Worm (Caenorhabditis elegans) whole organism, L1 larva: ENCODE data around the gene Y46E12A.2.

Source experiments
- C04F5.9 ChIP-seq: sonication (generic microtip); optimal IDR thresholded peaks from 2 replicates; lab custom pipeline; 2016; ENCODE audit warnings: missing genetic modification characterization, missing compliant biosample characterization
- C16A3.4 ChIP-seq: fragments of 150-350 bp; optimal IDR thresholded peaks from 2 replicates; lab custom pipeline; 2014; ENCODE audit warnings: missing biosample characterization, missing genetic modification characterization
- blmp-1 ChIP-seq: fragments of 150-350 bp; optimal IDR thresholded peaks from 2 replicates; lab custom pipeline; 2014; ENCODE audit warnings: missing biosample characterization, missing genetic modification characterization
- ceh-8 ChIP-seq: fragments of 200-800 bp; sonication (Bioruptor generic); optimal IDR thresholded peaks from 2 replicates; lab custom pipeline; 2018; ENCODE audit warnings: mild to moderate bottlenecking, missing genetic modification characterization, moderate library complexity, missing compliant biosample characterization
- ces-1 ChIP-seq: fragments of 150-350 bp; optimal IDR thresholded peaks from 2 replicates; lab custom pipeline; 2014; ENCODE audit warnings: missing biosample characterization, missing genetic modification reagents, missing genetic modification characterization
- dpl-1 ChIP-seq, 3 experiments: fragments of 150-350 bp in 2 of 3; sonication (generic microtip) in 1 of 3; optimal IDR thresholded peaks; 2 replicates each; lab custom pipeline; 2014 to 2017; ENCODE audit warnings: missing biosample characterization in 3 of 3, missing genetic modification characterization in 3 of 3, missing genetic modification reagents in 3 of 3
- efl-1 ChIP-seq, 4 experiments: fragments of 150-350 bp; optimal IDR thresholded peaks in 3 of 4; peaks in 1 of 4; 1 replicate in 1 of 4; 2 replicates in 3 of 4; lab custom pipeline; 2014; ENCODE audit warnings: missing biosample characterization in 2 of 4, missing genetic modification characterization in 2 of 4, missing genetic modification reagents in 2 of 4
- efl-3 ChIP-seq: fragments of 200-800 bp; sonication (Bioruptor generic); optimal IDR thresholded peaks from 2 replicates; lab custom pipeline; 2018; ENCODE audit warnings: mild to moderate bottlenecking, missing genetic modification characterization, missing compliant biosample characterization
- egl-13 ChIP-seq: sonication (generic microtip); optimal IDR thresholded peaks from 2 replicates; lab custom pipeline; 2016; ENCODE audit warnings: missing genotype, missing genetic modification reagents, missing genetic modification characterization, missing compliant biosample characterization
- elt-2 ChIP-seq: sonication (generic microtip); optimal IDR thresholded peaks from 2 replicates; lab custom pipeline; 2016; ENCODE audit warnings: missing genetic modification characterization, mild to moderate bottlenecking, inconsistent platforms, missing compliant biosample characterization, missing genetic modification reagents
- fkh-4 ChIP-seq: sonication (generic microtip); optimal IDR thresholded peaks from 2 replicates; lab custom pipeline; 2016; ENCODE audit warnings: missing compliant biosample characterization, missing genetic modification characterization, borderline replicate concordance
- fkh-8 ChIP-seq: sonication (generic microtip); optimal IDR thresholded peaks from 2 replicates; lab custom pipeline; 2016; ENCODE audit warnings: mild to moderate bottlenecking, missing genetic modification characterization, missing compliant biosample characterization
- fos-1 ChIP-seq: fragments of 150-350 bp; optimal IDR thresholded peaks from 2 replicates; lab custom pipeline; 2014; ENCODE audit warnings: missing biosample characterization, missing genetic modification characterization
- hlh-17 ChIP-seq: fragments of 200-800 bp; sonication (Bioruptor generic); optimal IDR thresholded peaks from 2 replicates; lab custom pipeline; 2018; ENCODE audit warnings: missing genetic modification characterization, mild to moderate bottlenecking, missing compliant biosample characterization, moderate library complexity, borderline replicate concordance
- hlh-4 ChIP-seq: sonication (generic microtip); optimal IDR thresholded peaks from 2 replicates; lab custom pipeline; 2016; ENCODE audit warnings: mild to moderate bottlenecking, missing genetic modification characterization, missing compliant biosample characterization
- irx-1 ChIP-seq: sonication (generic microtip); optimal IDR thresholded peaks from 2 replicates; lab custom pipeline; 2016; ENCODE audit warnings: missing genetic modification characterization, missing compliant biosample characterization
- jun-1 ChIP-seq: fragments of 150-350 bp; optimal IDR thresholded peaks from 2 replicates; lab custom pipeline; 2014; ENCODE audit warnings: missing biosample characterization, missing genetic modification reagents, missing genetic modification characterization
- lin-14 ChIP-seq: fragments of 200-800 bp; sonication (Bioruptor generic); optimal IDR thresholded peaks from 2 replicates; lab custom pipeline; 2018; ENCODE audit warnings: mild to moderate bottlenecking, missing genetic modification characterization, moderate library complexity, missing compliant biosample characterization
- lsy-2 ChIP-seq, 2 experiments: fragments of 150-350 bp; optimal IDR thresholded peaks; 2 replicates each; lab custom pipeline; 2014; ENCODE audit warnings: missing biosample characterization in 2 of 2, missing genetic modification characterization in 2 of 2
- mdl-1 ChIP-seq, 2 experiments: fragments of 150-350 bp; optimal IDR thresholded peaks; 2 replicates each; lab custom pipeline; 2014 to 2017; ENCODE audit warnings: missing biosample characterization in 2 of 2, missing genetic modification characterization in 2 of 2, inconsistent platforms in 1 of 2
- mep-1 ChIP-seq: fragments of 150-350 bp; optimal IDR thresholded peaks from 2 replicates; lab custom pipeline; 2014; ENCODE audit warnings: missing biosample characterization, missing genetic modification characterization
- nhr-12 ChIP-seq: sonication (generic microtip); optimal IDR thresholded peaks from 2 replicates; lab custom pipeline; 2017; ENCODE audit warnings: missing biosample characterization, missing genetic modification characterization
- nhr-19 ChIP-seq: fragments of 200-800 bp; sonication (Bioruptor generic); conservative IDR thresholded peaks from 2 replicates; pipeline ENCODE4 v1.3.6; 2022; ENCODE audit warnings: missing genetic modification characterization, missing compliant biosample characterization
- nhr-20 ChIP-seq: sonication (generic microtip); optimal IDR thresholded peaks from 2 replicates; lab custom pipeline; 2016; ENCODE audit warnings: mild to moderate bottlenecking, missing genetic modification characterization, missing compliant biosample characterization
- nhr-237 ChIP-seq: fragments of 150-350 bp; optimal IDR thresholded peaks from 2 replicates; lab custom pipeline; 2014; ENCODE audit warnings: missing biosample characterization, missing genetic modification characterization
- nhr-28 ChIP-seq: fragments of 150-350 bp; optimal IDR thresholded peaks from 2 replicates; lab custom pipeline; 2014; ENCODE audit warnings: missing biosample characterization, missing genetic modification characterization
- nhr-71 ChIP-seq: sonication (generic microtip); optimal IDR thresholded peaks from 2 replicates; lab custom pipeline; 2016; ENCODE audit warnings: mild to moderate bottlenecking, missing genetic modification characterization, moderate library complexity, missing compliant biosample characterization
- nhr-76 ChIP-seq: sonication (generic microtip); optimal IDR thresholded peaks from 2 replicates; lab custom pipeline; 2017; ENCODE audit warnings: missing biosample characterization, missing genetic modification characterization
- nhr-77 ChIP-seq: fragments of 150-350 bp; optimal IDR thresholded peaks from 2 replicates; lab custom pipeline; 2014; ENCODE audit warnings: missing biosample characterization, missing genetic modification characterization
- nhr-84 ChIP-seq: sonication (generic microtip); optimal IDR thresholded peaks from 2 replicates; lab custom pipeline; 2017; ENCODE audit warnings: missing biosample characterization, missing genetic modification characterization
- pag-3 ChIP-seq: sonication (generic microtip); optimal IDR thresholded peaks from 2 replicates; lab custom pipeline; 2017; ENCODE audit warnings: missing genetic modification characterization, mild to moderate bottlenecking, missing compliant biosample characterization, antibody characterized with exemption, borderline replicate concordance; ENCODE audit not compliant: insufficient read depth
- rnt-1 ChIP-seq: sonication (generic microtip); optimal IDR thresholded peaks from 2 replicates; lab custom pipeline; 2016; ENCODE audit warnings: mild to moderate bottlenecking, missing genetic modification characterization, moderate library complexity, missing compliant biosample characterization
- skn-1 ChIP-seq: fragments of 150-350 bp; optimal IDR thresholded peaks from 2 replicates; lab custom pipeline; 2014; ENCODE audit warnings: missing biosample characterization, missing genetic modification characterization
- snpc-4 ChIP-seq: fragments of 150-350 bp; optimal IDR thresholded peaks from 2 replicates; lab custom pipeline; 2014; ENCODE audit warnings: missing biosample characterization, missing genetic modification characterization
- snu-23 ChIP-seq: sonication (generic microtip); optimal IDR thresholded peaks from 2 replicates; lab custom pipeline; 2016; ENCODE audit warnings: missing genetic modification characterization, missing compliant biosample characterization
- sptf-1 ChIP-seq: fragments of 150-350 bp; optimal IDR thresholded peaks from 2 replicates; lab custom pipeline; 2014; ENCODE audit warnings: missing biosample characterization, missing genetic modification characterization
- tlp-1 ChIP-seq: fragments of 150-350 bp; optimal IDR thresholded peaks from 2 replicates; lab custom pipeline; 2014; ENCODE audit warnings: missing biosample characterization, missing genetic modification characterization
- unc-62 ChIP-seq: fragments of 150-350 bp; optimal IDR thresholded peaks from 2 replicates; lab custom pipeline; 2014; ENCODE audit warnings: missing biosample characterization, missing genetic modification reagents, missing genetic modification characterization
- unc-86 ChIP-seq: sonication (generic microtip); optimal IDR thresholded peaks from 2 replicates; lab custom pipeline; 2016; ENCODE audit warnings: missing genetic modification characterization, missing compliant biosample characterization
- unc-98 ChIP-seq: fragments of 200-800 bp; sonication (Bioruptor generic); IDR thresholded peaks from 2 replicates; pipeline ENCODE4 v1.3.6; 2022; ENCODE audit warnings: missing genetic modification characterization, missing compliant biosample characterization
- ztf-11 ChIP-seq, 2 experiments: sonication (generic microtip); optimal IDR thresholded peaks; 2 replicates each; lab custom pipeline; 2016 to 2017; ENCODE audit warnings: missing genetic modification characterization in 2 of 2, missing biosample characterization in 1 of 2, missing compliant biosample characterization in 1 of 2

Gene Y46E12A.2

ce11 chrIII:1754842-1755241 is 3.9 kb upstream of the Y46E12A.2 start, which contains the start of gene Y46E12A.3:
TSS of gene Y46E12A.3 (minus strand) at chrIII:1754942.
- no peak for TF ChIP-seq nhr-76 (tag; lab: Kevin White, UChicago)
- TF ChIP-seq nhr-20 (tag; lab: Kevin White, UChicago), result no peak
- no peak for TF ChIP-seq efl-3 (GFP tag; lab: Kevin White, UChicago)
- TF ChIP-seq nhr-19 (GFP tag; lab: Robert Waterston, UW), result no peak
- TF ChIP-seq ztf-11 (tag; optimal IDR thresholded peaks at IDR 0.05; lab: Kevin White, UChicago), result no peak
- no peak for TF ChIP-seq egl-13 (tag; lab: Kevin White, UChicago)
- no peak for TF ChIP-seq C16A3.4

ce11 chrIII:1758151-1758550 is 581 bp upstream of the Y46E12A.2 start, which contains the start of gene Y46E12A.5:
TSS of gene Y46E12A.5 (minus strand) at chrIII:1758251.
- TF ChIP-seq unc-98 (GFP tag; lab: Robert Waterston, UW) (no peak), nhr-28 (tag; lab: Kevin White, UChicago) (no peak), pag-3 (tag; lab: Kevin White, UChicago) (no peak), ceh-8 (GFP tag; lab: Kevin White, UChicago) (no peak), jun-1 (tag; lab: Kevin White, UChicago) (no peak), blmp-1 (tag; lab: Kevin White, UChicago) (no peak), snpc-4 (tag; lab: Kevin White, UChicago) (no peak), hlh-17 (GFP tag; lab: Kevin White, UChicago) (no peak), nhr-84 (tag; lab: Kevin White, UChicago) (no peak), nhr-77 (no peak), sptf-1 (no peak), nhr-237 (tag; lab: Kevin White, UChicago) (no peak), fkh-8 (tag; lab: Kevin White, UChicago) (no peak), elt-2 (tag; lab: Kevin White, UChicago) (no peak), irx-1 (no peak), rnt-1 (tag; lab: Kevin White, UChicago) (no peak), unc-86 (tag; lab: Kevin White, UChicago) (no peak), fos-1 (tag; lab: Kevin White, UChicago) (no peak), hlh-4 (tag; lab: Kevin White, UChicago) (no peak)

ce11 chrIII:1763222-1763621 is 4.5 kb downstream of the Y46E12A.2 start, which contains the start of gene cnc-6:
TSS of gene cnc-6 (plus strand) at chrIII:1763522.
- no peak for TF ChIP-seq hlh-17 (GFP tag; lab: Kevin White, UChicago)
- TF ChIP-seq efl-1 (optimal IDR thresholded peaks at IDR 0.05; lab: Kevin White, UChicago), result no peak
- TF ChIP-seq efl-1 (GFP tag; optimal IDR thresholded peaks at IDR 0.05 in 1 of 2; lab: Kevin White, UChicago), result peak in 1 of 2 experiments; percentile 70
- TF ChIP-seq unc-86 (tag; lab: Kevin White, UChicago), result no peak

ce11 chrIII:1764463-1764862 is 5.7 kb downstream of the Y46E12A.2 start:
- no peak for TF ChIP-seq unc-62
- TF ChIP-seq nhr-71 (tag; lab: Kevin White, UChicago), result no peak
- no peak for TF ChIP-seq lin-14 (GFP tag; lab: Kevin White, UChicago)

ce11 chrIII:1769993-1770392 is 11.3 kb downstream of the Y46E12A.2 start, which contains the start of gene tbx-43:
TSS of gene tbx-43 (minus strand) at chrIII:1770093.
- TF ChIP-seq efl-1 (optimal IDR thresholded peaks at IDR 0.05; lab: Kevin White, UChicago) (no peak), efl-1 (GFP tag; optimal IDR thresholded peaks at IDR 0.05 in 1 of 2; lab: Kevin White, UChicago) (peak in 1 of 2 experiments; percentile 38), skn-1 (tag; lab: Kevin White, UChicago) (no peak)

- TF ChIP-seq nhr-12 (no peak), lsy-2 (tag; optimal IDR thresholded peaks at IDR 0.05; lab: Kevin White, UChicago) (peak; percentile 95 to 98), tlp-1 (tag; lab: Kevin White, UChicago) (no peak), dpl-1 (GFP tag; optimal IDR thresholded peaks at IDR 0.05; lab: Kevin White, UChicago) (peak in 2 of 3 experiments; percentile 58 to 62), C04F5.9 (no peak), C16A3.4 (no peak), mdl-1 (tag; optimal IDR thresholded peaks at IDR 0.05; lab: Kevin White, UChicago) (peak in 1 of 2 experiments; percentile 8), skn-1 (tag; lab: Kevin White, UChicago) (peak; percentile 34), elt-2 (tag; lab: Kevin White, UChicago) (no peak), fos-1 (tag; lab: Kevin White, UChicago) (no peak), fkh-4 (tag; lab: Kevin White, UChicago) (no peak), sptf-1 (no peak), efl-1 (optimal IDR thresholded peaks at IDR 0.05; lab: Kevin White, UChicago) (peak; percentile 25 to 55), efl-1 (GFP tag; optimal IDR thresholded peaks at IDR 0.05 in 1 of 2; lab: Kevin White, UChicago) (peak; percentile 66 to 92), snu-23 (no peak), mep-1 (tag; lab: Kevin White, UChicago) (peak; percentile 64), ces-1 (no peak)
Measured at ce11 chrIII:1777468-1777867, 18.7 kb downstream of the Y46E12A.2 start, which contains the start of gene Y39A3CL.3. TSS of gene Y39A3CL.3 (plus strand) at chrIII:1777802.
